Fruit fly (Drosophila melanogaster) Kc167 (cell line): Measurements from ENCODE around the gene CG31381.

Experiments
- Myc ChIP-seq: fragments of >200 bp; optimal IDR thresholded peaks from 2 replicates; lab custom pipeline; 2017; ENCODE audit warnings: missing external identifiers
- Sin3A ChIP-seq: fragments of >200 bp; optimal IDR thresholded peaks from 2 replicates; lab custom pipeline; 2018; ENCODE audit warnings: missing external identifiers
- h ChIP-seq: fragments of >200 bp; optimal IDR thresholded peaks from 3 replicates; lab custom pipeline; 2018; ENCODE audit warnings: missing external identifiers
- insv ChIP-seq: fragments of >200 bp; optimal IDR thresholded peaks from 3 replicates; lab custom pipeline; 2018; ENCODE audit warnings: missing external identifiers
- psq ChIP-seq: fragments of >200 bp; optimal IDR thresholded peaks from 2 replicates; lab custom pipeline; 2017; ENCODE audit warnings: missing external identifiers
- ttk ChIP-seq: sonication (Bioruptor generic); optimal IDR thresholded peaks from 2 replicates; lab custom pipeline; 2017; ENCODE audit warnings: missing external identifiers

Gene CG31381

dm6 chr3R:24878655-24879054 lies 1.8 kb downstream of the CG31381 start:
- TF ChIP-seq ttk (lab: Kevin White, UChicago) (no peak), h (lab: Kevin White, UChicago) (no peak), Sin3A (lab: Kevin White, UChicago) (no peak)

dm6 chr3R:24886470-24886869 lies 9.6 kb downstream of the CG31381 start:
- no peak for TF ChIP-seq ttk (lab: Kevin White, UChicago)
- TF ChIP-seq psq (lab: Kevin White, UChicago), result no peak
- no peak for TF ChIP-seq Myc (lab: Kevin White, UChicago)
- no peak for TF ChIP-seq Sin3A (lab: Kevin White, UChicago)
- no peak for TF ChIP-seq h (lab: Kevin White, UChicago)
- no peak for TF ChIP-seq insv (lab: Kevin White, UChicago)

dm6 chr3R:24888418-24888817 lies 11.6 kb downstream of the CG31381 start:
- TF ChIP-seq psq (lab: Kevin White, UChicago), result no peak
- no peak for TF ChIP-seq ttk (lab: Kevin White, UChicago)
- TF ChIP-seq h (lab: Kevin White, UChicago), result no peak
- TF ChIP-seq Sin3A (lab: Kevin White, UChicago), result no peak
- no peak for TF ChIP-seq insv (lab: Kevin White, UChicago)
- TF ChIP-seq Myc (lab: Kevin White, UChicago), result no peak

dm6 chr3R:24889303-24889892 lies 12.6 kb downstream of the CG31381 start:
- TF ChIP-seq psq (lab: Kevin White, UChicago) (no peak), insv (lab: Kevin White, UChicago) (no peak), ttk (lab: Kevin White, UChicago) (no peak), Sin3A (lab: Kevin White, UChicago) (no peak), Myc (lab: Kevin White, UChicago) (no peak), h (lab: Kevin White, UChicago) (no peak)

dm6 chr3R:24890217-24890616 lies 13.4 kb downstream of the CG31381 start:
- TF ChIP-seq psq (lab: Kevin White, UChicago), result no peak
- no peak for TF ChIP-seq h (lab: Kevin White, UChicago)
- no peak for TF ChIP-seq Sin3A (lab: Kevin White, UChicago)
- TF ChIP-seq insv (lab: Kevin White, UChicago), result no peak
- TF ChIP-seq ttk (lab: Kevin White, UChicago), result no peak
- no peak for TF ChIP-seq Myc (lab: Kevin White, UChicago)

dm6 chr3R:24890919-24891318 lies 14.1 kb downstream of the CG31381 start:
- TF ChIP-seq Sin3A (lab: Kevin White, UChicago) (no peak), insv (lab: Kevin White, UChicago) (no peak), psq (lab: Kevin White, UChicago) (no peak), Myc (lab: Kevin White, UChicago) (no peak), h (lab: Kevin White, UChicago) (no peak), ttk (lab: Kevin White, UChicago) (no peak)

dm6 chr3R:24893320-24893955 lies 16.6 kb downstream of the CG31381 start:
- TF ChIP-seq h (lab: Kevin White, UChicago) (no peak), psq (lab: Kevin White, UChicago) (no peak), ttk (lab: Kevin White, UChicago) (no peak), Myc (lab: Kevin White, UChicago) (no peak), Sin3A (lab: Kevin White, UChicago) (no peak), insv (lab: Kevin White, UChicago) (no peak)

dm6 chr3R:24894419-24895206 lies 17.8 kb downstream of the CG31381 start, which contains the start of the genes CG31121 and CG11069:
Gene CG31121, minus strand, starts transcription at chr3R:24894605.
Gene CG11069, plus strand, starts transcription at chr3R:24894742.
- no peak for TF ChIP-seq ttk (lab: Kevin White, UChicago)
- TF ChIP-seq Myc (lab: Kevin White, UChicago), result no peak

dm6 chr3R:24900816-24901215 lies 24.0 kb downstream of the CG31381 start, which contains the start of gene CG10845:
Gene CG10845, plus strand, starts transcription at chr3R:24901116.
- TF ChIP-seq ttk (lab: Kevin White, UChicago), result no peak
- TF ChIP-seq insv (lab: Kevin White, UChicago), result no peak
- TF ChIP-seq h (lab: Kevin White, UChicago), result no peak
- no peak for TF ChIP-seq Myc (lab: Kevin White, UChicago)
- no peak for TF ChIP-seq Sin3A (lab: Kevin White, UChicago)
- TF ChIP-seq psq (lab: Kevin White, UChicago), result no peak

dm6 chr3R:24905959-24906634 lies 29.3 kb downstream of the CG31381 start, which contains the start of gene CG13643:
Gene CG13643, minus strand, starts transcription at chr3R:24906004.
- no peak for TF ChIP-seq insv (lab: Kevin White, UChicago)
- no peak for TF ChIP-seq h (lab: Kevin White, UChicago)
- no peak for TF ChIP-seq ttk (lab: Kevin White, UChicago)
- TF ChIP-seq Myc (lab: Kevin White, UChicago), result no peak
- no peak for TF ChIP-seq Sin3A (lab: Kevin White, UChicago)
- TF ChIP-seq psq (lab: Kevin White, UChicago), result no peak
